Worm (Caenorhabditis elegans) whole organism, early embryonic: Measurements from ENCODE around the gene emc-5.

Source experiments
- B0310.2 ChIP-seq: sonication (generic microtip); optimal IDR thresholded peaks from 2 replicates; lab custom pipeline; 2016; ENCODE audit warnings: mild to moderate bottlenecking, missing genetic modification characterization, missing compliant biosample characterization
- F13C5.2 ChIP-seq: sonication (generic microtip); optimal IDR thresholded peaks from 2 replicates; lab custom pipeline; 2017; ENCODE audit warnings: mild to moderate bottlenecking, missing genetic modification characterization, inconsistent platforms, missing compliant biosample characterization
- aly-1 ChIP-seq: sonication (generic microtip); optimal IDR thresholded peaks from 2 replicates; lab custom pipeline; 2016; ENCODE audit warnings: missing genetic modification characterization, missing compliant biosample characterization
- ama-1 ChIP-seq: fragments of 150-350 bp; optimal IDR thresholded peaks from 2 replicates; lab custom pipeline; 2014
- ceh-13 ChIP-seq: fragments of 200-800 bp; sonication (Bioruptor generic); optimal IDR thresholded peaks from 2 replicates; lab custom pipeline; 2018; ENCODE audit warnings: mild to moderate bottlenecking, missing genetic modification characterization, missing compliant biosample characterization
- ceh-36 ChIP-seq: sonication (generic microtip); optimal IDR thresholded peaks from 2 replicates; lab custom pipeline; 2016; ENCODE audit warnings: missing genetic modification characterization, inconsistent platforms, missing compliant biosample characterization
- ets-7 ChIP-seq: sonication (generic microtip); optimal IDR thresholded peaks from 2 replicates; lab custom pipeline; 2016; ENCODE audit warnings: missing genotype, missing genetic modification characterization, missing compliant biosample characterization
- flt-1 ChIP-seq: fragments of 200-800 bp; sonication (Bioruptor generic); IDR thresholded peaks from 2 replicates; pipeline ENCODE4 v1.3.6; 2022; ENCODE audit warnings: missing genetic modification characterization, missing compliant biosample characterization
- hmbx-1 ChIP-seq: sonication (generic microtip); optimal IDR thresholded peaks from 2 replicates; lab custom pipeline; 2016; ENCODE audit warnings: mild to moderate bottlenecking, missing genetic modification characterization, missing compliant biosample characterization
- hmg-4 ChIP-seq: fragments of 200-800 bp; sonication (Bioruptor generic); optimal IDR thresholded peaks from 2 replicates; lab custom pipeline; 2018; ENCODE audit warnings: mild to moderate bottlenecking, missing genetic modification characterization, missing compliant biosample characterization
- hnd-1 ChIP-seq: sonication (generic microtip); optimal IDR thresholded peaks from 2 replicates; lab custom pipeline; 2016; ENCODE audit warnings: missing genetic modification characterization, missing compliant biosample characterization
- pes-1 ChIP-seq: fragments of 200-800 bp; sonication (Bioruptor generic); IDR thresholded peaks from 2 replicates; pipeline ENCODE4 v1.3.6; 2022; ENCODE audit warnings: missing genetic modification reagents, missing genetic modification characterization, missing compliant biosample characterization
- scrt-1 ChIP-seq: fragments of 200-800 bp; sonication (Bioruptor generic); IDR thresholded peaks from 2 replicates; pipeline ENCODE4 v1.3.6; 2022; ENCODE audit warnings: missing genetic modification characterization, missing compliant biosample characterization
- sea-1 ChIP-seq: fragments of 200-800 bp; sonication (Bioruptor generic); conservative IDR thresholded peaks from 2 replicates; pipeline ENCODE4 v1.3.6; 2022; ENCODE audit warnings: missing genetic modification characterization, missing compliant biosample characterization
- tbx-11 ChIP-seq: fragments of 200-800 bp; sonication (Bioruptor generic); IDR thresholded peaks from 2 replicates; pipeline ENCODE4 v1.3.6; 2022; ENCODE audit warnings: missing genetic modification characterization, missing compliant biosample characterization
- tbx-37 ChIP-seq: fragments of 200-800 bp; sonication (Bioruptor generic); conservative IDR thresholded peaks from 2 replicates; pipeline ENCODE4 v1.3.6; 2022; ENCODE audit warnings: missing genetic modification reagents, missing genetic modification characterization, missing compliant biosample characterization
- tra-4 ChIP-seq: sonication (generic microtip); optimal IDR thresholded peaks from 2 replicates; lab custom pipeline; 2017; ENCODE audit warnings: missing genetic modification characterization, missing compliant biosample characterization

The emc-5 gene

DNA sequence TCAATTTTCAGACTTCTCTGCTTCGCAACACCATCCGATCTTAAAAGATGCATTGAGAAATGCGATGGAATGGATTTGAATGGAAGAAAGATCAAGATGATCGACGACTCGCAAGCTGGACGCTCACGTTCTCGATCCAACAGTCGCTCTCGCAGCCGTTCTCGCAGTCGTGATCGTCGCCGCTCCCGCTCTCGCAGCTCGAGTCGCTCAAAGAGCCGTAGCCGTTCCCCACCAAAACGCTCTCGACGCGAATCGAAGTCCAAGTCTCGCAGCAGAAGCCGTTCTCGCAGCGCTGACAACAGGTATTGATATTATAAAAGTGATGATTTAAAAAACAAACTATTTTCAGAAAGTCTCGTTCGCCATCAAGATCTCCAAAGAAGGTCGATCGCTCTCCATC, 41.4 kb upstream of the emc-5 start:
- TF ChIP-seq ets-7 (no peak), aly-1 (no peak), hnd-1 (tag; lab: Kevin White, UChicago) (no peak), tbx-11 (GFP tag; lab: Robert Waterston, UW) (no peak), F13C5.2 (tag; lab: Kevin White, UChicago) (no peak), tra-4 (no peak), scrt-1 (GFP tag; lab: Robert Waterston, UW) (no peak), ama-1 (no peak), hmg-4 (GFP tag; lab: Kevin White, UChicago) (no peak), tbx-37 (GFP tag; lab: Robert Waterston, UW) (no peak)

DNA sequence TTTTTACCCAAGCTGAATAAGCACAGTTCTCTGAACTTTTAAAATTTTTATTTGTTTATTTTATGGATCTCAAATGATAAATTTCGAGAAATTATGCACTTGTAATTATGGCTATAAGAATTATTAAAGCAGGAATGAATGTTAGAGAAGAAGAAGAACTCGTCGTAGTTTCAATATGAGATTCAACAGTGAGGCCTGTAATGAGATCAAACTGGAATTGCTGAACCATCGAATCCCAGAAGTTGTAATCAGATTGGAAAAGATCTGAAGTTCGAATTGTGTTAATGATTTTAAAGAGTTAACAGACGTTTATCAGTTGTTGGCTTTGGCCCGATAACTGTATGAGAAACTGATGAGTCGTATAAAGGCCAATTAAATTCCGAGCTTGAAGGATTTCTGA, 40.9 kb upstream of the emc-5 start:
- TF ChIP-seq tra-4: no peak
- TF ChIP-seq tbx-11 (GFP tag; lab: Robert Waterston, UW): no peak
- TF ChIP-seq flt-1 (GFP tag; lab: Robert Waterston, UW): no peak
- no peak for TF ChIP-seq tbx-37 (GFP tag; lab: Robert Waterston, UW)

DNA sequence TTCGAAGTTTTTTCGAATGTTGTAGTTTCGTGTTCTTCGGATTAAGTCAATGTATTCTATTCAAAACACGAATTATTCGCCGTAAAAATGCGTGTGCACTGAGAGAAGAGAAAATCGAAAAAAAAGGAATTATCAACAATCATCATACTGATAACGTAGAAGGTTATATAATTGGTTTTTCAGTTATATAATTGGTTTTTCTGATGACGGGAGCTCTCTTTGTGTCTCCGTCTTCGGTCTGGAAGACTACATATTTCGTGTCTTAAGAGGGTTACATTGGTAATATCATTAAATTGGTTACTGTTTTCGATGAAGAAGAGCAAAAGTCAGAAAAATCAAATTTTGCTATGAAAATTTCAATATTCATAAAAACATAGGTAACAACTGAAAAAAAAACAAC, 36.7 kb upstream of the emc-5 start:
- TF ChIP-seq scrt-1 (GFP tag; lab: Robert Waterston, UW) (no peak), ama-1 (no peak), hmg-4 (GFP tag; lab: Kevin White, UChicago) (no peak), tbx-37 (GFP tag; lab: Robert Waterston, UW) (no peak), tra-4 (no peak), aly-1 (no peak)

DNA sequence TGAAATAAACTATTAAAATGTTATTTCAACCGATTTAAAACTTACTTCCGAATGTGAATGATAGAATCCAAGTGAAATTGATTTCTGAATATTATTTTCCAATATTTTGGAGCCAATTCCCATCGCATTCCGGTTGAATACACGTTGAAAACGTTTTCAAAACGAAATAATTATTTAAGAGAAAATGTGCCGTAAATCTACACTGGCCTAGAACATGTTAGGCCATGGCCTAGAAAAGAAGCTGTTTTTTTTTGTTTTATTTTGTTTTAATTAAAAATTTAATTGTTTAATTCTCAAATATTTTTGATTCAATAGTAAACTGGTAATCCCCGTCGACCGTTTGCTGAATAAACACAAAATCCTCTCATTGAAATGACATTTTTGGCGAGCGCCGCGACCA, 32.7 kb upstream of the emc-5 start:
- TF ChIP-seq F13C5.2 (tag; lab: Kevin White, UChicago): no peak
- TF ChIP-seq ceh-13: no peak
- TF ChIP-seq sea-1: no peak
- no peak for TF ChIP-seq tbx-37 (GFP tag; lab: Robert Waterston, UW)
- no peak for TF ChIP-seq tbx-11 (GFP tag; lab: Robert Waterston, UW)
- no peak for TF ChIP-seq tra-4
- TF ChIP-seq hmg-4 (GFP tag; lab: Kevin White, UChicago): no peak
- TF ChIP-seq ets-7: no peak
- no peak for TF ChIP-seq flt-1 (GFP tag; lab: Robert Waterston, UW)
- no peak for TF ChIP-seq ceh-36 (tag; lab: Kevin White, UChicago)
- no peak for TF ChIP-seq pes-1

DNA sequence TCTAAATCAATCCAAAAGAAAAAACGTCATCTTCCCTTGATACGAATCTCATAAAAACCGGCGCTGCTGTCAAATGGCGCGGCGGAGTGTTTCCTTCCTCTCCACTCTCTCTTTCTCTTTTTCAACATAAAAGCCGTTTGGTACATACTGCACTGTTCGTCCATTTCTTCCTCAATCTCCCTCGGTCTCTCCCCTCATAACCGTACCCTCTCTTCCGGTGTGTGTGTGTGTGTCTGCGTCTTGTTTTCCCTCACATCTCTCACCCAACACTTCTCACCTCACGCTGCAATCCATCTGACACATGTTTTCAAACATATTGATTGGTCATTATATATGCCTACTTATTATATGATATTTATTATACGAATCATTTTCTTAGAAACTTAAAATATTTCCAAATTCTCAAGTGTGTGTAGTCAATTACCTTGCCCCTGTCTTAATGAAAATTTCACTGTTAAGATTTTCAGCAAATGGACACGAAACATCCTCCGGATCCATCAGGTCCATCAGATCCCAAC, 32.1 kb upstream of the emc-5 start, which contains the start of the genes aars-1 and rga-1:
Gene aars-1 (minus strand): TSS at position 71 of the 518 bp plus-strand sequence.
Gene rga-1 (plus strand): TSS at position 468 of the 518 bp plus-strand sequence.
- TF ChIP-seq aly-1 (no peak), pes-1 (no peak), F13C5.2 (tag; lab: Kevin White, UChicago) (peak; percentile 27), ets-7 (peak; percentile 61), tbx-37 (GFP tag; lab: Robert Waterston, UW) (no peak; the same call in 1 of the 2 replicates)

DNA sequence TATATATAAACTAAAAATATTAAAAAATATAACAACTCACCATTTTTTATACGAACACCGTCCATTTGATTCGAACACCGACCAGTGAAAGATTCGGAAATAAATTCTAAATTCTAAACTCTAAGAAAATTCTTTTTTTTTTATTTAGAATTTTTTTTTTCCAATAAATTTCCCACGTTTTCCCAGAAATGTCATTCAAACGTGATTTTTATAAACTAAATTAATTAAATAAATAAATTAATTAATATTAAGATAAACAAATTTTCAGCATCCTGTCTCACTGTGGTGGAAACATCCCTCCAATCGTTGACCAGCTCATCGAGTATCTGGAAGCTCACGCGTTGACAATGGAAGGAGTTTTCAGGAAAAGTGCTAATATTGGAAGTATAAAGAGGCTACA, 29.0 kb upstream of the emc-5 start, which contains the start of gene klp-17:
Gene klp-17 (minus strand): TSS at position 101 of the 400 bp plus-strand sequence.
- no peak for TF ChIP-seq hmg-4 (GFP tag; lab: Kevin White, UChicago)
- no peak for TF ChIP-seq pes-1
- no peak for TF ChIP-seq ceh-36 (tag; lab: Kevin White, UChicago)
- TF ChIP-seq hnd-1 (tag; lab: Kevin White, UChicago): no peak
- TF ChIP-seq ets-7: no peak
- no peak for TF ChIP-seq tbx-37 (GFP tag; lab: Robert Waterston, UW)

DNA sequence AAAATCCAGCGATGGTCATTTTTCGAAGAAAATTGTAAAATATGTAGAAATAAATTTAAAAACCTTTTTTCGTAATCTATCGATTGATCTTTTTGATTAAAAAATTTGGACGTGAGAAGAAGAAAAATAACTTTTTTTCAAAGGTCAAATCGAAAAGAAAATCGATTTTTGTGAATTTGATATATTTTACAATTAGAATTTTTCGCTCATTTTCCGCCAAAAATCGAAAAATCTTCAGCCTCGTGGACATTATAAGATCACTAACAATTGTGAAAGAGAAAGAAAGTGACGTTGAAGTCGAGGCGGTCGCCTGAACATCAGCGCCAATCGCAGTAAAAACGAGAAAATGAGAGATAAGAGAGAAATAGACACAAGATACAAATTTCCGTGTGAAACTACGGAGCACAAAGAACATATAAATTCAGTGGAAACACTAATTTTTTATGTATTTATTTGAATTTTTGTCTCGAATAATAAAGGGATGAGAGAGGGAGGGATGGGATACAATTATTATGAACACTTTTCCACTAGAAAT, 26.9 kb upstream of the emc-5 start, which contains the start of gene cisd-1:
Gene cisd-1 (minus strand): TSS at position 51 of the 535 bp plus-strand sequence.
- TF ChIP-seq sea-1: no peak
- TF ChIP-seq tbx-37 (GFP tag; lab: Robert Waterston, UW): no peak
- no peak for TF ChIP-seq F13C5.2 (tag; lab: Kevin White, UChicago)
- no peak for TF ChIP-seq tra-4
- no peak for TF ChIP-seq B0310.2 (tag; lab: Kevin White, UChicago)
- no peak for TF ChIP-seq ama-1
- TF ChIP-seq pes-1: no peak
- no peak for TF ChIP-seq ceh-36 (tag; lab: Kevin White, UChicago)
- no peak for TF ChIP-seq flt-1 (GFP tag; lab: Robert Waterston, UW)
- no peak for TF ChIP-seq scrt-1 (GFP tag; lab: Robert Waterston, UW)
- TF ChIP-seq hmbx-1 (tag; lab: Kevin White, UChicago): no peak
- no peak for TF ChIP-seq aly-1
- no peak for TF ChIP-seq ceh-13
- TF ChIP-seq hnd-1 (tag; lab: Kevin White, UChicago): no peak
- TF ChIP-seq hmg-4 (GFP tag; lab: Kevin White, UChicago): no peak
- TF ChIP-seq tbx-11 (GFP tag; lab: Robert Waterston, UW): no peak
- TF ChIP-seq ets-7: no peak

DNA sequence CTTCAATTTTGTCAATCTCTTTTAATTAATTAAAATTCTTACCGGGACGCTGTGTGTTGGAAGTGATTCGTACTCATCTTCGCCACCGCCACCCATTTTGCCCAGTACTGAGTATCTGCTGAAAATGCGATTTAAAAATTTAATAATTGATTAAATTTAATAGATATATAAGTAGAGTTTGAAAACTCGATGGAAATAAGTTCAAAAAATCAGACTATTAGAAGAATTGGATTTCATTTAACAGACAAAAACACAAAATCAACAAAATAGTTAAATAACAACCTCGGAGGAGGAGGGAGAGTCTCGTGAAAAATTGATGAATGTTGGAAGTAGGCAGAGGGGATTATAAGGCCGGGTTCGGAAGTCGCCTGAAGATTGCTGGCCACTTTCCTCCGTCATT, 24.7 kb upstream of the emc-5 start, which contains the start of gene mfn-1:
Gene mfn-1 (minus strand): TSS at position 101 of the 400 bp plus-strand sequence.
- no peak for TF ChIP-seq pes-1
- TF ChIP-seq hmg-4 (GFP tag; lab: Kevin White, UChicago): no peak
- TF ChIP-seq hnd-1 (tag; lab: Kevin White, UChicago): no peak
- TF ChIP-seq hmbx-1 (tag; lab: Kevin White, UChicago): no peak
- TF ChIP-seq flt-1 (GFP tag; lab: Robert Waterston, UW): no peak
- no peak for TF ChIP-seq ceh-36 (tag; lab: Kevin White, UChicago)
- no peak for TF ChIP-seq aly-1
- TF ChIP-seq ets-7: no peak
- no peak for TF ChIP-seq F13C5.2 (tag; lab: Kevin White, UChicago)
- no peak for TF ChIP-seq tbx-37 (GFP tag; lab: Robert Waterston, UW)
- TF ChIP-seq ama-1: no peak
- no peak for TF ChIP-seq B0310.2 (tag; lab: Kevin White, UChicago)
- no peak for TF ChIP-seq ceh-13
- TF ChIP-seq tbx-11 (GFP tag; lab: Robert Waterston, UW): no peak
- no peak for TF ChIP-seq tra-4
